Worm (Caenorhabditis elegans): Measurements from ENCODE around the gene F28H6.4.
A peak's percentile ranks its signal among the peaks of the same experiment; 100 is the strongest.

The F28H6.4 gene

ce11 chrX:14127291-14127922 is at the start of gene F28H6.4:
Gene F28H6.4 (plus strand): TSS chrX:14127872.
- TF ChIP-seq tbx-2 (tag; optimal IDR thresholded peaks at IDR 0.05) (peak; percentile 2), swsn-7 (tag; optimal IDR thresholded peaks at IDR 0.05) (peak; percentile 9), ceh-82 (tag; optimal IDR thresholded peaks at IDR 0.05) (peak in 1 of 3 experiments; percentile 25), lin-35 (GFP tag; optimal IDR thresholded peaks at IDR 0.05) (peak in 1 of 2 experiments; percentile 22), efl-1 (optimal IDR thresholded peaks at IDR 0.05) (peak in 1 of 2 experiments; percentile 36), efl-1 (GFP tag; optimal IDR thresholded peaks at IDR 0.05 in 1 of 2) (no peak), sup-37 (GFP tag; optimal IDR thresholded peaks at IDR 0.05) (no peak), ceh-8 (GFP tag; optimal IDR thresholded peaks at IDR 0.05) (no peak), elt-2 (tag; optimal IDR thresholded peaks at IDR 0.05) (no peak), blmp-1 (tag; optimal IDR thresholded peaks at IDR 0.05) (peak; percentile 2), rnt-1 (tag; optimal IDR thresholded peaks at IDR 0.05) (peak; percentile 45), snu-23 (GFP tag; optimal IDR thresholded peaks at IDR 0.05) (peak; percentile 49), ama-1 (optimal IDR thresholded peaks at IDR 0.05) (no peak), lin-13 (GFP tag; optimal IDR thresholded peaks at IDR 0.05) (peak; percentile 4), dpl-1 (GFP tag; optimal IDR thresholded peaks at IDR 0.05) (peak in 2 of 3 experiments; percentile 10 to 20), mep-1 (tag; optimal IDR thresholded peaks at IDR 0.05) (peak; percentile 34), hpl-2 (GFP tag; optimal IDR thresholded peaks at IDR 0.05) (no peak), lin-14 (GFP tag; optimal IDR thresholded peaks at IDR 0.05) (peak; percentile 62), fkh-8 (tag; optimal IDR thresholded peaks at IDR 0.05) (peak; percentile 20), grh-1 (GFP tag; IDR thresholded peaks at IDR 0.05) (no peak), nhr-20 (tag; optimal IDR thresholded peaks at IDR 0.05) (peak; percentile 12), aha-1 (tag; optimal IDR thresholded peaks at IDR 0.05) (no peak), skn-1 (tag; optimal IDR thresholded peaks at IDR 0.05) (peak; percentile 8), nhr-84 (tag; optimal IDR thresholded peaks at IDR 0.05) (no peak), snpc-4 (tag; optimal IDR thresholded peaks at IDR 0.05) (no peak), nhr-47 (tag; optimal IDR thresholded peaks at IDR 0.05) (peak; percentile 3)

ce11 chrX:14078574-14078973 is 49.1 kb upstream of the F28H6.4 start, which contains the start of gene C33G3.5:
Gene C33G3.5 (minus strand): TSS chrX:14078674.
- TF ChIP-seq hlh-4 (tag; optimal IDR thresholded peaks at IDR 0.05) (no peak), nhr-20 (tag; optimal IDR thresholded peaks at IDR 0.05) (no peak), lir-3 (tag; optimal IDR thresholded peaks at IDR 0.05; ENCODE audit: poor library complexity) (no peak), nhr-28 (tag; optimal IDR thresholded peaks at IDR 0.05) (no peak), F16B12.6 (tag; optimal IDR thresholded peaks at IDR 0.05) (no peak), ceh-82 (tag; optimal IDR thresholded peaks at IDR 0.05) (no peak)

ce11 chrX:14084230-14084629 is 43.4 kb upstream of the F28H6.4 start, which contains the start of gene C33G3.6:
Gene C33G3.6 (minus strand): TSS chrX:14084330.
- no peak for TF ChIP-seq sox-4 (tag; optimal IDR thresholded peaks at IDR 0.05)
- no peak for TF ChIP-seq nhr-90 (tag; optimal IDR thresholded peaks at IDR 0.05; ENCODE audit: poor library complexity)
- no peak for TF ChIP-seq ztf-11 (tag; optimal IDR thresholded peaks at IDR 0.05)
- TF ChIP-seq grh-1 (GFP tag; IDR thresholded peaks at IDR 0.05) = no peak
- no peak for TF ChIP-seq tbx-2 (tag; optimal IDR thresholded peaks at IDR 0.05)
- TF ChIP-seq lsy-2 (tag; optimal IDR thresholded peaks at IDR 0.05) = no peak
- no peak for TF ChIP-seq Y116A8C.19 (tag; optimal IDR thresholded peaks at IDR 0.05; ENCODE audit: borderline replicate concordance)
- no peak for TF ChIP-seq pag-3 (tag; optimal IDR thresholded peaks at IDR 0.05; ENCODE audit: borderline replicate concordance, insufficient read depth)
- TF ChIP-seq ces-1 (GFP tag; optimal IDR thresholded peaks at IDR 0.05) = no peak
- TF ChIP-seq mab-9 (GFP tag; IDR thresholded peaks at IDR 0.05) = no peak
- no peak for TF ChIP-seq aly-2 (tag; optimal IDR thresholded peaks at IDR 0.05)
- no peak for TF ChIP-seq C04F5.9 (tag; optimal IDR thresholded peaks at IDR 0.05)
- no peak for TF ChIP-seq lir-3 (tag; optimal IDR thresholded peaks at IDR 0.05; ENCODE audit: poor library complexity)
- no peak for TF ChIP-seq fkh-10 (GFP tag; optimal IDR thresholded peaks at IDR 0.05)
- no peak for TF ChIP-seq nhr-11 (tag; optimal IDR thresholded peaks at IDR 0.05)
- TF ChIP-seq lin-15B (tag; optimal IDR thresholded peaks at IDR 0.05) = no peak
- no peak for TF ChIP-seq ets-5 (GFP tag; IDR thresholded peaks at IDR 0.05)
